Worm (Caenorhabditis elegans): ENCODE measurements around the gene lap-2.

lap-2 gene

ce11 chrV:13041666-13042065 is 1.8 kb upstream of the lap-2 start, which contains the start of gene scyl-1 (continued):
- TF ChIP-seq hlh-30 (tag; optimal IDR thresholded peaks at IDR 0.05; ENCODE audit: insufficient read depth) (no peak), ceh-19 (GFP tag; optimal IDR thresholded peaks at IDR 0.05) (peak; percentile 28), lin-11 (tag; optimal IDR thresholded peaks at IDR 0.05) (peak; percentile 6), ceh-18 (tag; optimal IDR thresholded peaks at IDR 0.05) (peak; percentile 44), unc-3 (GFP tag; conservative IDR thresholded peaks at IDR 0.05) (no peak), unc-3 (tag; optimal IDR thresholded peaks at IDR 0.05) (no peak), nhr-232 (tag; optimal IDR thresholded peaks at IDR 0.05) (no peak), hlh-15 (tag; optimal IDR thresholded peaks at IDR 0.05) (no peak), nhr-11 (tag; optimal IDR thresholded peaks at IDR 0.05) (no peak), elt-4 (tag; optimal IDR thresholded peaks at IDR 0.05) (no peak), ceh-31 (tag; optimal IDR thresholded peaks at IDR 0.05) (peak; percentile 59), ceh-30 (tag; optimal IDR thresholded peaks at IDR 0.05) (no peak), ttx-3 (tag; optimal IDR thresholded peaks at IDR 0.05) (no peak), syd-9 (tag; optimal IDR thresholded peaks at IDR 0.05) (peak; percentile 16), pax-1 (tag; optimal IDR thresholded peaks at IDR 0.05) (no peak), ztf-16 (tag; optimal IDR thresholded peaks at IDR 0.05) (no peak), rnt-1 (tag; optimal IDR thresholded peaks at IDR 0.05) (peak; percentile 54), npax-4 (tag; optimal IDR thresholded peaks at IDR 0.05) (no peak), dmd-4 (tag; optimal IDR thresholded peaks at IDR 0.05; ENCODE audit: borderline replicate concordance) (no peak), hlh-8 (tag; optimal IDR thresholded peaks at IDR 0.05) (peak; percentile 9), odd-2 (tag; optimal IDR thresholded peaks at IDR 0.05) (no peak), tbx-7 (tag; optimal IDR thresholded peaks at IDR 0.05) (no peak), che-1 (tag; optimal IDR thresholded peaks at IDR 0.05) (no peak), T23F11.4 (GFP tag; optimal IDR thresholded peaks at IDR 0.05) (no peak), ceh-48 (tag; optimal IDR thresholded peaks at IDR 0.05) (peak; percentile 43), unc-55 (GFP tag; optimal IDR thresholded peaks at IDR 0.05) (peak; percentile 68), F13H6.1 (tag; optimal IDR thresholded peaks at IDR 0.05) (no peak), ceh-2 (tag; optimal IDR thresholded peaks at IDR 0.05) (no peak), pag-3 (tag; optimal IDR thresholded peaks at IDR 0.05; ENCODE audit: borderline replicate concordance) (no peak), K02D7.2 (tag; optimal IDR thresholded peaks at IDR 0.05) (no peak), gmeb-2 (tag; optimal IDR thresholded peaks at IDR 0.05) (peak; percentile 27), ceh-6 (GFP tag; optimal IDR thresholded peaks at IDR 0.05) (no peak), pha-2 (tag; optimal IDR thresholded peaks at IDR 0.05) (no peak), eyg-1 (tag; optimal IDR thresholded peaks at IDR 0.05) (no peak)

DNA sequence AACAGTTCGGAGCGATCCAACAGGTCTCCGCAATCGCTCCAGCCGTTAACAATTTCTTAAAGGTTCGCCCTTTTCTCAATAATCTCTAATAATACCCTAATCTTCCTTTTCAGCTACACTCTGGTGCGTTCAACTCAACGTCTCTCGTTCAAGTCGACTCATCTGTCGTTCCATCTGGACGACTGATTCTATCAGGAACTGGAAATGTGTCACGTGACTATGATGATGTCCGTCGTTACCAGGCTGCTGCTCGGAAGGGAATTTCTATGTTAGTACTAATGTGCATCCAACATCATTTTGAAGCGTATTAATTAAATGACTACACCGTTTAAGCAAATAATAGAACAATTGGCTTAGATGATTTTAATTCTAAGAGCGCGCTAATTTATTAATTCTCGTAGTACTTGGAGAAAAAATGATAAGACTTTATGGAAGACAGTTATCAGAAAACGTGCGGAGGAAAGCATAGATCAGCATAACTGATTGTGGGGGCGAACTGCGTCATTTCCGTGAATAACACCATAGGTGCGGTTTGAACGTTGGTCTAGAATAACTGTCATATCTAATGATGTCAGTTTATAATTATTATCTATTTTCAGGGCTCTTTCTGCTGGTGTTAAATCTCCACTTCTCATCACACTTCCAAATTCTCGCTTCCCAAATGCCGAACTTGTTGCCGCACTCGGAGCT is 465 bp downstream of the lap-2 start:
- TF ChIP-seq ahr-1 (tag; optimal IDR thresholded peaks at IDR 0.05) (no peak), hlh-30 (tag; optimal IDR thresholded peaks at IDR 0.05; ENCODE audit: insufficient read depth) (peak; percentile 56), elt-2 (tag; optimal IDR thresholded peaks at IDR 0.05) (peak; percentile 43)

DNA sequence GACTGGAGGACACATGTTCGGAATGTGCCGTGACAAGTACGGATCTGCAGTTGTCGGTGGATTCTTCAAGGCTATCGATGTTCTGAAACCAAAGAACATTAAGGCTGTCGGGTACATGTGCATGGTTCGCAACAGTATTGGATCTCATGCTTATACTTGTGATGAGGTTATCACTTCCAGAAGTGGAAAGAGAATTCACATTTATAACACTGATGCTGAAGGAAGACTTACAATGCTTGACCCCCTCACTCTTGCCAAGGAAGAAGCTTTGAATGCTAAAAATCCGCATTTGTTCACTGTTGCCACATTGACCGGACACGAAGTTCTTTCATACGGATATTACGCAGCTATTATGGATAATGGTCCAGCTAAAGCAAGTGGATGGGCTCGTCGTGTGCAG is 1.5 kb downstream of the lap-2 start:
- TF ChIP-seq sox-4 (tag; optimal IDR thresholded peaks at IDR 0.05) = no peak
- TF ChIP-seq ceh-48 (tag; optimal IDR thresholded peaks at IDR 0.05) = no peak
- no peak for TF ChIP-seq gmeb-2 (tag; optimal IDR thresholded peaks at IDR 0.05)

All from whole organism, late embryonic.